Fruit fly (Drosophila melanogaster) whole organism, embryonic: ENCODE data around the gene Rrp5.

Experiments
- Ada2b ChIP-seq: fragments of 200-800 bp; sonication (Bioruptor generic); IDR thresholded peaks from 2 replicates; pipeline ENCODE4 v1.3.6; 2022; ENCODE audit warnings: missing biosample characterization, missing genetic modification characterization
- Antp ChIP-seq: fragments of 200-800 bp; sonication (Bioruptor generic); optimal IDR thresholded peaks from 3 replicates; lab custom pipeline; 2016; ENCODE audit warnings: missing biosample characterization, missing genetic modification characterization
- BEAF-32 ChIP-seq: fragments of 200-800 bp; sonication (Bioruptor generic); optimal IDR thresholded peaks from 3 replicates; lab custom pipeline; 2017; ENCODE audit warnings: missing biosample characterization, missing genetic modification characterization, mild to moderate bottlenecking, moderate library complexity, missing genetic modification reagents
- CG1024 ChIP-seq: fragments of 200-800 bp; sonication (Bioruptor generic); IDR thresholded peaks from 2 replicates; pipeline ENCODE4 v1.3.6; 2022; ENCODE audit warnings: missing biosample characterization, missing genetic modification characterization
- CG11560 ChIP-seq: fragments of 200-800 bp; sonication (Bioruptor generic); IDR thresholded peaks from 3 replicates; pipeline ENCODE4 v1.3.6; 2022; ENCODE audit warnings: missing biosample characterization, missing genetic modification characterization
- CG12104 ChIP-seq: fragments of 200-800 bp; sonication (Bioruptor generic); optimal IDR thresholded peaks from 3 replicates; lab custom pipeline; 2016; ENCODE audit warnings: missing biosample characterization, missing genetic modification characterization
- CG17328 ChIP-seq: fragments of 200-800 bp; sonication (Bioruptor generic); IDR thresholded peaks from 2 replicates; pipeline ENCODE4 v1.3.6; 2022; ENCODE audit warnings: missing biosample characterization, missing genetic modification characterization
- CG17385 ChIP-seq: fragments of 200-800 bp; sonication (Bioruptor generic); optimal IDR thresholded peaks from 3 replicates; lab custom pipeline; 2018; ENCODE audit warnings: missing biosample characterization, mild to moderate bottlenecking, missing genetic modification characterization
- CG1792 ChIP-seq: fragments of 200-800 bp; sonication (Bioruptor generic); optimal IDR thresholded peaks from 2 replicates; lab custom pipeline; 2016; ENCODE audit warnings: missing biosample characterization, missing genetic modification characterization
- CG18619 ChIP-seq: fragments of 200-800 bp; sonication (Bioruptor generic); optimal IDR thresholded peaks from 3 replicates; lab custom pipeline; 2017; ENCODE audit warnings: missing biosample characterization, mild to moderate bottlenecking, missing genetic modification characterization
- CG2120 ChIP-seq: fragments of 200-800 bp; sonication (Bioruptor generic); optimal IDR thresholded peaks from 3 replicates; lab custom pipeline; 2016; ENCODE audit warnings: missing biosample characterization, missing genetic modification characterization
- CG2129 ChIP-seq: fragments of 200-800 bp; sonication (Bioruptor generic); IDR thresholded peaks from 2 replicates; pipeline ENCODE4 v1.3.6; 2022; ENCODE audit warnings: missing biosample characterization, missing genetic modification characterization; ENCODE audit not compliant: partially characterized antibody
- CG31388 ChIP-seq: fragments of 200-800 bp; sonication (Bioruptor generic); optimal IDR thresholded peaks from 2 replicates; lab custom pipeline; 2016; ENCODE audit warnings: missing biosample characterization, missing genetic modification characterization
- CG5180 ChIP-seq: fragments of 200-800 bp; sonication (Bioruptor generic); optimal IDR thresholded peaks from 3 replicates; lab custom pipeline; 2017; ENCODE audit warnings: missing biosample characterization, missing genetic modification characterization, mild to moderate bottlenecking, moderate library complexity, missing genetic modification reagents
- CG6254 ChIP-seq: fragments of 200-800 bp; sonication (Bioruptor generic); optimal IDR thresholded peaks from 3 replicates; lab custom pipeline; 2017; ENCODE audit warnings: mild to moderate bottlenecking, missing biosample characterization, missing genetic modification reagents, missing genetic modification characterization
- CG7357 ChIP-seq: fragments of 200-800 bp; sonication (Bioruptor generic); IDR thresholded peaks from 3 replicates; pipeline ENCODE4 v1.3.6; 2022; ENCODE audit warnings: missing biosample characterization, missing genetic modification characterization
- CG7556 ChIP-seq: fragments of 200-800 bp; sonication (Bioruptor generic); optimal IDR thresholded peaks from 2 replicates; lab custom pipeline; 2017; ENCODE audit warnings: missing biosample characterization, mild to moderate bottlenecking, missing genetic modification characterization
- CG7745 ChIP-seq: fragments of 200-800 bp; sonication (Bioruptor generic); optimal IDR thresholded peaks from 2 replicates; lab custom pipeline; 2018; ENCODE audit warnings: missing biosample characterization, mild to moderate bottlenecking, missing genetic modification characterization, moderate library complexity
- CG7963 ChIP-seq: fragments of 200-800 bp; sonication (Bioruptor generic); IDR thresholded peaks from 3 replicates; pipeline ENCODE4 v1.3.6; 2022; ENCODE audit warnings: missing biosample characterization, missing genetic modification characterization; ENCODE audit not compliant: partially characterized antibody
- CG9437 ChIP-seq: fragments of 200-800 bp; sonication (Bioruptor generic); optimal IDR thresholded peaks from 2 replicates; lab custom pipeline; 2018; ENCODE audit warnings: missing biosample characterization, mild to moderate bottlenecking, missing genetic modification characterization
- CG9817 ChIP-seq: fragments of 200-800 bp; sonication (Bioruptor generic); optimal IDR thresholded peaks from 2 replicates; lab custom pipeline; 2018; ENCODE audit warnings: missing biosample characterization, mild to moderate bottlenecking, missing genetic modification characterization, moderate library complexity
- D19A ChIP-seq: fragments of 200-800 bp; optimal IDR thresholded peaks from 3 replicates; lab custom pipeline; 2019; ENCODE audit warnings: missing biosample characterization, mild to moderate bottlenecking, missing genetic modification characterization, moderate library complexity
- Dll ChIP-seq: fragments of 200-800 bp; sonication (Bioruptor generic); IDR thresholded peaks from 4 replicates; pipeline ENCODE4 v1.3.6; 2022; ENCODE audit warnings: missing biosample characterization, missing genetic modification characterization; ENCODE audit not compliant: partially characterized antibody
- Dref ChIP-seq: fragments of 200-800 bp; sonication (Bioruptor generic); IDR thresholded peaks from 2 replicates; pipeline ENCODE4 v1.3.6; 2022; ENCODE audit warnings: missing biosample characterization, missing genetic modification characterization
- Drgx ChIP-seq: fragments of 200-800 bp; sonication (Bioruptor generic); IDR thresholded peaks from 2 replicates; pipeline ENCODE4 v1.3.6; 2022; ENCODE audit warnings: missing biosample characterization, missing genetic modification characterization
- GATAe ChIP-seq: fragments of 200-800 bp; sonication (Bioruptor generic); conservative IDR thresholded peaks from 2 replicates; pipeline ENCODE4 v1.3.6; 2022; ENCODE audit warnings: missing biosample characterization, missing genetic modification characterization
- H15 ChIP-seq: fragments of 200-800 bp; sonication (Bioruptor generic); IDR thresholded peaks from 3 replicates; pipeline ENCODE4 v1.3.6; 2022; ENCODE audit warnings: missing biosample characterization, missing genetic modification characterization
- Hmx ChIP-seq: fragments of 200-800 bp; sonication (Bioruptor generic); optimal IDR thresholded peaks from 2 replicates; lab custom pipeline; 2016; ENCODE audit warnings: missing biosample characterization, missing genetic modification characterization
- Hr3 ChIP-seq: fragments of 200-800 bp; sonication (Bioruptor generic); optimal IDR thresholded peaks from 3 replicates; lab custom pipeline; 2016; ENCODE audit warnings: missing biosample characterization, missing genetic modification characterization
- Mad ChIP-seq: fragments of 200-800 bp; sonication (Bioruptor generic); optimal IDR thresholded peaks from 2 replicates; lab custom pipeline; 2016; ENCODE audit warnings: missing biosample characterization, missing genetic modification characterization
- amos ChIP-seq: fragments of 200-800 bp; sonication (Bioruptor generic); IDR thresholded peaks from 2 replicates; pipeline ENCODE4 v1.3.6; 2022; ENCODE audit warnings: missing biosample characterization, missing genetic modification characterization; ENCODE audit not compliant: partially characterized antibody
- aop ChIP-seq: fragments of 200-800 bp; sonication (Bioruptor generic); IDR thresholded peaks from 2 replicates; pipeline ENCODE4 v1.3.6; 2022; ENCODE audit warnings: missing biosample characterization, missing genetic modification characterization
- ase ChIP-seq: fragments of 200-800 bp; sonication (Bioruptor generic); IDR thresholded peaks from 3 replicates; pipeline ENCODE4 v1.3.6; 2022; ENCODE audit warnings: missing biosample characterization, missing genetic modification characterization
- az2 ChIP-seq: fragments of 200-800 bp; sonication (Bioruptor generic); optimal IDR thresholded peaks from 3 replicates; lab custom pipeline; 2016; ENCODE audit warnings: missing biosample characterization, missing genetic modification characterization
- dysf ChIP-seq: fragments of 200-800 bp; sonication (Bioruptor generic); IDR thresholded peaks from 3 replicates; pipeline ENCODE4 v1.3.6; 2022; ENCODE audit warnings: missing biosample characterization, missing genetic modification characterization
- grau ChIP-seq: fragments of 200-800 bp; optimal IDR thresholded peaks from 3 replicates; lab custom pipeline; 2019; ENCODE audit warnings: missing biosample characterization, mild to moderate bottlenecking, missing genetic modification characterization, moderate library complexity
- hb ChIP-seq: fragments of 200-800 bp; sonication (Bioruptor generic); IDR thresholded peaks from 3 replicates; pipeline ENCODE4 v1.3.6; 2022; ENCODE audit warnings: missing biosample characterization, missing genetic modification characterization; ENCODE audit not compliant: partially characterized antibody
- ind ChIP-seq: fragments of 200-800 bp; sonication (Bioruptor generic); optimal IDR thresholded peaks from 3 replicates; lab custom pipeline; 2016; ENCODE audit warnings: missing biosample characterization, missing genetic modification characterization
- phol ChIP-seq: fragments of 200-800 bp; sonication (Bioruptor generic); optimal IDR thresholded peaks from 3 replicates; lab custom pipeline; 2018; ENCODE audit warnings: missing biosample characterization, mild to moderate bottlenecking, missing genetic modification characterization, moderate library complexity
- psq ChIP-seq: fragments of 200-800 bp; sonication (Bioruptor generic); optimal IDR thresholded peaks from 2 replicates; lab custom pipeline; 2017; ENCODE audit warnings: missing biosample characterization, missing genetic modification characterization
- repo ChIP-seq: fragments of 200-800 bp; sonication (Bioruptor generic); optimal IDR thresholded peaks from 2 replicates; lab custom pipeline; 2016; ENCODE audit warnings: missing biosample characterization, missing genetic modification characterization
- row ChIP-seq: fragments of 200-800 bp; sonication (Bioruptor generic); IDR thresholded peaks from 3 replicates; pipeline ENCODE4 v1.3.6; 2022; ENCODE audit warnings: missing biosample characterization, missing genetic modification characterization
- sd ChIP-seq: fragments of 200-800 bp; sonication (Bioruptor generic); optimal IDR thresholded peaks from 3 replicates; lab custom pipeline; 2018; ENCODE audit warnings: missing biosample characterization, mild to moderate bottlenecking, missing genetic modification characterization, moderate library complexity
- slbo ChIP-seq: fragments of 200-800 bp; sonication (Bioruptor generic); IDR thresholded peaks from 2 replicates; pipeline ENCODE4 v1.3.6; 2022; ENCODE audit warnings: missing biosample characterization, missing genetic modification characterization
- tin ChIP-seq: fragments of 200-800 bp; sonication (Bioruptor generic); optimal IDR thresholded peaks from 3 replicates; lab custom pipeline; 2016; ENCODE audit warnings: missing biosample characterization, missing genetic modification characterization
- tio ChIP-seq: fragments of 200-800 bp; sonication (Bioruptor generic); optimal IDR thresholded peaks from 2 replicates; lab custom pipeline; 2017; ENCODE audit warnings: missing biosample characterization, missing genetic modification characterization, inconsistent platforms
- vvl ChIP-seq: fragments of 200-800 bp; sonication (Bioruptor generic); IDR thresholded peaks from 2 replicates; pipeline ENCODE4 v1.3.6; 2022; ENCODE audit warnings: missing biosample characterization, missing genetic modification characterization
- zen ChIP-seq: fragments of 200-800 bp; sonication (Bioruptor generic); optimal IDR thresholded peaks from 3 replicates; lab custom pipeline; 2018; ENCODE audit warnings: missing biosample characterization, mild to moderate bottlenecking, missing genetic modification characterization, moderate library complexity
- zfh1 ChIP-seq: fragments of 200-800 bp; sonication (Bioruptor generic); IDR thresholded peaks from 3 replicates; pipeline ENCODE4 v1.3.6; 2022; ENCODE audit warnings: missing biosample characterization, missing genetic modification characterization

Rrp5 gene

DNA sequence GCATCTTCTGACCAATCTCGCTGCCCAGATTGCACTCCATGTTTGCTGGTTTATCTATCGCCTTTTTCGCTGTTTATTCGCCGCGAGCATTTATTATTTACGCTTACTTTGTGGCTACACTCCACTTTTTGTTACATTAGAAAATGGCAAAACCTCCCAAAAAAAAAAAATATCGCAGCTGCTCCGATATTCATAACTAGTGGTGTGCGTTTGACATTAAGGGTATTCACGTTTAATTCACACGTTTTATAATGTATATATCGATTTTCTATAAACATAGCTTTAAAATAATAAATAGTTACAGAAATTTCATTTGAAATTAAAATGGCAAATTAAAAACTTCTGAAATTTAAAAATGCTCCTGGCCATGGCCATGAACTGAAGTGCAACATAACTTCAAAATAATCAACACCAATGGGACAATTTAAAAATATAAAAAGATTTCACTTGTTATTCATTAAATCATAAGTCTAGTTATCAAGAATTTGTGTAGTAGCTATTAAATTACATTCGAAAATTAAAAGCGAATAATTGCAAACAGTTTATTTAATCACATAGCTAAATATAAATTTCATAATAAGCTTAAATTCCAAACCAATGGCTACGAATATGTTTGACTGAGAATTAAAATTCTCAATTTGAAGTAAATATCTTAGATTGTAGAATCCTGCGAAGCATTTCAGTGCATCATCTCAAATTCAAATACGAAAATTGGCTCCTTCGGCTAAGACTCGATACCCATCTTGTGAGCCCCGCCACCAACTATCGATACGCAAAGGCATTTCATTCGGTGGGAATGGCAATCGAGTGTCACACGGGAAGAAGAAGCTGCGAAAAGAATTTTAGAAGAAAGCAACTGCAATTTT is 14.7 kb downstream of the Rrp5 start, which contains the start of the genes Nab2 and BRWD3 (continued):
- no peak for TF ChIP-seq aop
- peak; percentile 53; the same call in 1 of the 3 replicates for TF ChIP-seq dysf
- no peak for TF ChIP-seq D19A
- peak; percentile 58 for TF ChIP-seq CG9817 (tag; lab: Kevin White, UChicago)
- TF ChIP-seq CG17385, result peak; percentile 93
- TF ChIP-seq Dll (GFP tag; lab: Robert Waterston, UW), result peak; percentile 67; the same call in 3 of the 4 replicates
- TF ChIP-seq CG11560 (tag; lab: Robert Waterston, UW), result peak; percentile 57; the same call in 2 of the 3 replicates
- peak; percentile 43 for TF ChIP-seq az2 (GFP tag; lab: Kevin White, UChicago)
- TF ChIP-seq ase (GFP tag; lab: Robert Waterston, UW), result peak; percentile 39; the same call in 1 of the 3 replicates
- TF ChIP-seq CG1024 (GFP tag; lab: Robert Waterston, UW), result 0 out of 2 replicates have a peak, but pooled peaks have one; percentile 32
- TF ChIP-seq CG31388 (GFP tag; lab: Kevin White, UChicago), result no peak
- peak; percentile 49; the same call in 1 of the 2 replicates for TF ChIP-seq CG17328
- peak; percentile 59; the same call in 1 of the 3 replicates for TF ChIP-seq hb (GFP tag; lab: Robert Waterston, UW)
- no peak for TF ChIP-seq psq (GFP tag; lab: Kevin White, UChicago)
- TF ChIP-seq sd (tag; lab: Kevin White, UChicago), result no peak
- peak; percentile 45 for TF ChIP-seq CG18619 (GFP tag; lab: Kevin White, UChicago)
- no peak for TF ChIP-seq H15
- TF ChIP-seq repo (GFP tag; lab: Kevin White, UChicago), result no peak
- peak; percentile 30 for TF ChIP-seq Mad (GFP tag; lab: Kevin White, UChicago)
- TF ChIP-seq slbo (GFP tag; lab: Robert Waterston, UW), result peak; percentile 75
- TF ChIP-seq zen (tag; lab: Kevin White, UChicago), result peak; percentile 28
- 0 out of 3 replicates have a peak, but pooled peaks have one; percentile 37 for TF ChIP-seq zfh1
- TF ChIP-seq GATAe (GFP tag; lab: Robert Waterston, UW), result no peak
- TF ChIP-seq CG7745 (tag; lab: Kevin White, UChicago), result no peak
- peak; percentile 82 for TF ChIP-seq Dref (GFP tag; lab: Robert Waterston, UW)
- peak; percentile 38 for TF ChIP-seq tin (GFP tag; lab: Kevin White, UChicago)
- no peak for TF ChIP-seq Hmx (GFP tag; lab: Kevin White, UChicago)
- TF ChIP-seq CG5180 (GFP tag; lab: Kevin White, UChicago), result no peak
- TF ChIP-seq CG2120 (GFP tag; lab: Kevin White, UChicago), result peak; percentile 38
- TF ChIP-seq grau (tag; lab: Kevin White, UChicago), result no peak
- peak; percentile 69; the same call in 2 of the 3 replicates for TF ChIP-seq CG7963
- TF ChIP-seq CG7556 (GFP tag; lab: Kevin White, UChicago), result no peak
- TF ChIP-seq row (GFP tag; lab: Robert Waterston, UW), result peak; percentile 70
- TF ChIP-seq BEAF-32 (GFP tag; lab: Kevin White, UChicago), result peak; percentile 76
- peak; percentile 41; the same call in 1 of the 3 replicates for TF ChIP-seq CG7357 (GFP tag; lab: Robert Waterston, UW)
- peak; percentile 49 for TF ChIP-seq CG12104 (GFP tag; lab: Kevin White, UChicago)
- no peak for TF ChIP-seq CG6254 (GFP tag; lab: Kevin White, UChicago)
- no peak for TF ChIP-seq tio (GFP tag; lab: Kevin White, UChicago)
- no peak for TF ChIP-seq Drgx
- peak; percentile 33 for TF ChIP-seq CG9437 (GFP tag; lab: Kevin White, UChicago)
- peak; percentile 17 for TF ChIP-seq CG2129 (GFP tag; lab: Robert Waterston, UW)
- TF ChIP-seq Ada2b, result no peak
- no peak for TF ChIP-seq CG1792 (GFP tag; lab: Kevin White, UChicago)
- TF ChIP-seq ind (GFP tag; lab: Kevin White, UChicago), result peak; percentile 43
- TF ChIP-seq Hr3 (GFP tag; lab: Kevin White, UChicago), result peak; percentile 43
- peak; percentile 83 for TF ChIP-seq amos
- no peak for TF ChIP-seq Antp (GFP tag; lab: Kevin White, UChicago)
- TF ChIP-seq vvl (GFP tag; lab: Robert Waterston, UW), result peak; percentile 66
- TF ChIP-seq phol (tag; lab: Kevin White, UChicago), result peak; percentile 65
